Worm (Caenorhabditis elegans) whole organism, L4/young adult: ENCODE results near the gene gei-14.

ENCODE experiments used
- dao-5 ChIP-seq: sonication (generic microtip); optimal IDR thresholded peaks from 2 replicates; lab custom pipeline; 2016; ENCODE audit warnings: missing genotype, missing genetic modification characterization, moderate library complexity, missing compliant biosample characterization
- him-1 ChIP-seq: sonication (generic microtip); optimal IDR thresholded peaks from 2 replicates; lab custom pipeline; 2016; ENCODE audit warnings: missing genotype, missing genetic modification reagents, missing genetic modification characterization, missing compliant biosample characterization

DNA sequence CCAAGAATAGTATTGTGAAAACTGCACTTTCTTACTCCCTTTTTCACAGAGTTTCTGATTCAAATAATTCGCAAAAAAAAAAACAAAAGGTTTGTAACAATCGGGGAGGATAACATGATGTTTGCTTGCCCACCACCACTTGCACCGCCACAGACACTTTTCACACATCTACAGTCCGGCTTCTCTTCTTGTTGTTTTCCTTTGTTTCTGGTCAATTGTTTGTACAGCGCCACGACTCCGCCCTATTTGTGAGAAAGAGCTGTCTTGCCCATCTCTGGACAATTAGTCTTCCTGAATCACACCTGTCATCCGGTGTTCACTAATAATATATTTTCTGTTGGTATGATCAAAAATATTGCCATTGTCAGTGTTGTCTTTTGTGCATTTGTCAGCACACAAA, 45.1 kb downstream of the gei-14 start, which contains the start of gene M110.9:
- no peak for TF ChIP-seq him-1 (tag; lab: Kevin White, UChicago)
- TF ChIP-seq dao-5 (tag; lab: Kevin White, UChicago), result no peak
